Fruit fly (Drosophila melanogaster): ENCODE data around the gene CG5877.
A peak's percentile ranks its signal among the peaks of the same experiment; 100 is the strongest.

CG5877 gene

dm6 chrX:15298298-15299069 is 5.7 kb downstream of the CG5877 start (continued):
- TF ChIP-seq dan (GFP tag; IDR thresholded peaks at IDR 0.05) = peak; percentile 63; the same call in 1 of the 2 replicates
- TF ChIP-seq CG8388 (GFP tag; optimal IDR thresholded peaks at IDR 0.05) = peak; percentile 96
- TF ChIP-seq lov (optimal IDR thresholded peaks at IDR 0.05) = no peak
- TF ChIP-seq lov (GFP tag; IDR thresholded peaks at IDR 0.05) = peak; percentile 86; the same call in 2 of the 3 replicates
- peak; percentile 91 for TF ChIP-seq Poxn (GFP tag; IDR thresholded peaks at IDR 0.05)
- TF ChIP-seq Elba2 (GFP tag; optimal IDR thresholded peaks at IDR 0.05) = no peak
- peak; percentile 81 for TF ChIP-seq CG11696 (GFP tag; IDR thresholded peaks at IDR 0.05)
- no peak for TF ChIP-seq ato (GFP tag; IDR thresholded peaks at IDR 0.05; ENCODE audit: partially characterized antibody)
- TF ChIP-seq slou (GFP tag; optimal IDR thresholded peaks at IDR 0.05) = peak; percentile 97
- peak; percentile 96 for TF ChIP-seq CG17385 (GFP tag; optimal IDR thresholded peaks at IDR 0.05)
- peak; percentile 78 for TF ChIP-seq vfl (GFP tag; optimal IDR thresholded peaks at IDR 0.05)
- TF ChIP-seq CG1792 (GFP tag; optimal IDR thresholded peaks at IDR 0.05) = peak; percentile 28
- peak; percentile 80 for TF ChIP-seq CG7928 (GFP tag; optimal IDR thresholded peaks at IDR 0.05)
- TF ChIP-seq CG2120 (GFP tag; optimal IDR thresholded peaks at IDR 0.05) = peak; percentile 94
- peak; percentile 87 for TF ChIP-seq CG10321 (GFP tag; IDR thresholded peaks at IDR 0.05)
- no peak for TF ChIP-seq CG16813 (GFP tag; IDR thresholded peaks at IDR 0.05; ENCODE audit: partially characterized antibody)
- peak; percentile 96 for TF ChIP-seq Fer2 (tag; optimal IDR thresholded peaks at IDR 0.05)
- TF ChIP-seq org-1 (GFP tag; optimal IDR thresholded peaks at IDR 0.05) = peak; percentile 98
- peak; percentile 48 for TF ChIP-seq Atf3 (GFP tag; optimal IDR thresholded peaks at IDR 0.05)
- peak; percentile 99 for TF ChIP-seq CG30403 (GFP tag; optimal IDR thresholded peaks at IDR 0.05)
- TF ChIP-seq CG30020 (tag; optimal IDR thresholded peaks at IDR 0.05) = peak; percentile 84
- TF ChIP-seq CG1602 (GFP tag; optimal IDR thresholded peaks at IDR 0.05) = peak; percentile 96
- TF ChIP-seq CG4424 (GFP tag; optimal IDR thresholded peaks at IDR 0.05) = peak; percentile 97
- TF ChIP-seq scrt (GFP tag; optimal IDR thresholded peaks at IDR 0.05) = peak; percentile 96
- peak; percentile 91 for TF ChIP-seq CG5953 (GFP tag; IDR thresholded peaks at IDR 0.05)
- TF ChIP-seq CG30431 (GFP tag; optimal IDR thresholded peaks at IDR 0.05) = peak; percentile 96
- TF ChIP-seq ara (GFP tag; IDR thresholded peaks at IDR 0.05) = peak; percentile 90
- peak; percentile 98 for TF ChIP-seq fd96Cb (tag; optimal IDR thresholded peaks at IDR 0.05)
- no peak for TF ChIP-seq Dref (GFP tag; IDR thresholded peaks at IDR 0.05)
- peak; percentile 95 for TF ChIP-seq Ets65A (GFP tag)
- peak; percentile 94 for TF ChIP-seq trh (GFP tag; optimal IDR thresholded peaks at IDR 0.05)
- peak; percentile 93 for TF ChIP-seq CG12155 (GFP tag; optimal IDR thresholded peaks at IDR 0.05)
- TF ChIP-seq Taf1 (GFP tag; IDR thresholded peaks at IDR 0.05) = peak; percentile 95
- peak; percentile 96 for TF ChIP-seq CG10654 (GFP tag; optimal IDR thresholded peaks at IDR 0.05)
- peak; percentile 16 for TF ChIP-seq luna (GFP tag; optimal IDR thresholded peaks at IDR 0.05)
- peak; percentile 97 for TF ChIP-seq sob (GFP tag; IDR thresholded peaks at IDR 0.05)
- peak; percentile 30 for TF ChIP-seq lbe (GFP tag; optimal IDR thresholded peaks at IDR 0.05)
- TF ChIP-seq crc (GFP tag; optimal IDR thresholded peaks at IDR 0.05) = peak; percentile 57
- TF ChIP-seq ttk (GFP tag; IDR thresholded peaks at IDR 0.05) = peak; percentile 97
- peak; percentile 97 for TF ChIP-seq CG12769 (tag; optimal IDR thresholded peaks at IDR 0.05)
- peak; percentile 99 for TF ChIP-seq Sox100B (GFP tag; optimal IDR thresholded peaks at IDR 0.05)
- TF ChIP-seq wek (GFP tag; optimal IDR thresholded peaks at IDR 0.05) = peak; percentile 77
- TF ChIP-seq chm (GFP tag; IDR thresholded peaks at IDR 0.05) = peak; percentile 87; the same call in 1 of the 2 replicates
- TF ChIP-seq CG15696 (tag; optimal IDR thresholded peaks at IDR 0.05) = peak; percentile 82
- TF ChIP-seq h (optimal IDR thresholded peaks at IDR 0.05) = no peak
- TF ChIP-seq CG8765 (GFP tag; IDR thresholded peaks at IDR 0.05) = peak; percentile 85
- peak; percentile 95 for TF ChIP-seq Max (GFP tag; optimal IDR thresholded peaks at IDR 0.05)
- TF ChIP-seq CG8089 (GFP tag; optimal IDR thresholded peaks at IDR 0.05) = peak; percentile 35
- peak; percentile 98 for TF ChIP-seq odd (GFP tag; optimal IDR thresholded peaks at IDR 0.05)
- peak; percentile 95 for TF ChIP-seq CG14710 (tag; optimal IDR thresholded peaks at IDR 0.05)
- peak; percentile 94 for TF ChIP-seq az2 (GFP tag; optimal IDR thresholded peaks at IDR 0.05)

Measured in whole organism, embryonic.